Worm (Caenorhabditis elegans): ENCODE data around the gene sru-7.

sru-7 gene

DNA sequence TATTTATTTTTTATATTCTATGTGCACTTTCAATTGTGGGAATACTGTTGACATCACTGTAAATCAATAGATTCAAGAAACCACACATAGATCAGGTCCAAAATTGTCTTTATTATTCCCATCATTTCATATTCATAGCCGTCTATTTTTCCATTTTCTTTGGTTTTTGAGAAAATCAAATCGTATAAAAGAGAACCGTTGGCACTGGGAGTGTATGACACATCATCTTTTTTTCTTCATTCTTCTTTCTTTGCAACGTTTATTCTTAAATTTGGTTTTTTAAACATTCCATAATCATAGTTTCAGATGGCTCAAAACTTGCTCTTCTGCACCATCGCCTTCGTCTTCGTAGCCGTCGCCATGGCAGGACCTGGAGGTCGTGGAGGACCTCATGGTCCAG, 2.4 kb upstream of the sru-7 start, which contains the start of gene srlf-2:
Gene srlf-2 (plus strand): TSS at position 301 of the 400 bp plus-strand sequence.
- no peak for TF ChIP-seq ztf-1 (GFP tag; conservative IDR thresholded peaks at IDR 0.05)
- no peak for TF ChIP-seq lin-11 (tag; optimal IDR thresholded peaks at IDR 0.05)
- TF ChIP-seq mdl-1 (tag; optimal IDR thresholded peaks at IDR 0.05), result no peak
- no peak for TF ChIP-seq nhr-237 (tag; optimal IDR thresholded peaks at IDR 0.05)
- TF ChIP-seq egl-27 (tag; optimal IDR thresholded peaks at IDR 0.05), result no peak
- TF ChIP-seq fos-1 (tag; optimal IDR thresholded peaks at IDR 0.05), result no peak
- TF ChIP-seq ztf-11 (tag; optimal IDR thresholded peaks at IDR 0.05), result no peak
- TF ChIP-seq ama-1 (optimal IDR thresholded peaks at IDR 0.05), result no peak

DNA sequence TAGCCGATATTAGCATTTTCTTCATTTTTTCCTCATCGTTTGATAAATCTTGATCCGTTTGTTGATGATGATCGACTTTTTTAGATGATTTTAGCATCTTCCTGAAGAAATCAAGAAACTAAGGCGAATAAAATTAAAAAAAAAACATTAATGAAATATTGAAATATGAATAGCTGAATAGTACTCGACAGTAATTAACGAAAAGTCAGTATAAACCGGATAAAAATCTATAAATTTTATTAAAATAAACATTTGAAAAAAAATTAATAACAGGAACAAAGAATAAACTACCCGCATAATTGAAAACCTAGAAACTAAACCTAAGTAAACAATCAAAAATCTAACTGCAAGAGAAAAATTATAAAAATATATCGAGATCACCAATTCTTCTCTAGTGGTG, 3.9 kb downstream of the sru-7 start, which contains the start of gene C28C12.12:
Gene C28C12.12 (minus strand): TSS at position 101 of the 400 bp plus-strand sequence.
- TF ChIP-seq fos-1 (tag; optimal IDR thresholded peaks at IDR 0.05), result no peak
- no peak for TF ChIP-seq nhr-12 (tag; optimal IDR thresholded peaks at IDR 0.05)
- TF ChIP-seq nhr-77 (tag; optimal IDR thresholded peaks at IDR 0.05), result no peak
- no peak for TF ChIP-seq lin-11 (tag; optimal IDR thresholded peaks at IDR 0.05)
- no peak for TF ChIP-seq blmp-1 (tag; optimal IDR thresholded peaks at IDR 0.05; ENCODE audit: insufficient read depth)
- no peak for TF ChIP-seq dmd-4 (tag; optimal IDR thresholded peaks at IDR 0.05)
- TF ChIP-seq unc-39 (tag; optimal IDR thresholded peaks at IDR 0.05), result no peak

- TF ChIP-seq elt-1 (tag; optimal IDR thresholded peaks at IDR 0.05) (no peak), mbf-1 (tag; optimal IDR thresholded peaks at IDR 0.05) (no peak), ceh-16 (tag; optimal IDR thresholded peaks at IDR 0.05) (no peak), nhr-21 (tag; optimal IDR thresholded peaks at IDR 0.05) (peak; percentile 6), peb-1 (tag; optimal IDR thresholded peaks at IDR 0.05) (no peak), sem-4 (tag; optimal IDR thresholded peaks at IDR 0.05) (no peak), unc-55 (GFP tag; optimal IDR thresholded peaks at IDR 0.05) (peak; percentile 59), lin-39 (tag; optimal IDR thresholded peaks at IDR 0.05) (no peak), ceh-82 (tag; optimal IDR thresholded peaks at IDR 0.05) (no peak), nhr-10 (tag; optimal IDR thresholded peaks at IDR 0.05) (no peak), egl-27 (tag; optimal IDR thresholded peaks at IDR 0.05) (no peak), sma-9 (GFP tag; optimal IDR thresholded peaks at IDR 0.05) (peak; percentile 29), sma-9 (tag; optimal IDR thresholded peaks at IDR 0.05) (no peak), C34F6.9 (tag; optimal IDR thresholded peaks at IDR 0.05) (peak; percentile 56), sma-3 (GFP tag; optimal IDR thresholded peaks at IDR 0.05) (peak; percentile 14), lin-11 (tag; optimal IDR thresholded peaks at IDR 0.05) (no peak), nhr-6 (tag; optimal IDR thresholded peaks at IDR 0.05) (no peak), dmd-4 (tag; optimal IDR thresholded peaks at IDR 0.05) (no peak), nhr-129 (tag; optimal IDR thresholded peaks at IDR 0.05) (peak; percentile 11), crh-2 (tag; optimal IDR thresholded peaks at IDR 0.05) (no peak), mdl-1 (tag; optimal IDR thresholded peaks at IDR 0.05) (no peak), lsy-2 (tag; optimal IDR thresholded peaks at IDR 0.05) (peak in 1 of 2 experiments; percentile 68), gmeb-1 (tag; optimal IDR thresholded peaks at IDR 0.05) (peak; percentile 87), F13H6.1 (tag; optimal IDR thresholded peaks at IDR 0.05) (no peak)
Observed at ce11 chrIV:8498773-8499360, 6.5 kb downstream of the sru-7 start, which contains the start of the genes acdh-13 and mesp-1. Gene acdh-13, minus strand, starts transcription at chrIV:8498823. Gene mesp-1, plus strand, starts transcription at chrIV:8499310.

- TF ChIP-seq elt-3 (tag; optimal IDR thresholded peaks at IDR 0.05), result no peak
- no peak for TF ChIP-seq Y55F3AM.14 (GFP tag; optimal IDR thresholded peaks at IDR 0.05)
- no peak for TF ChIP-seq crh-2 (tag; optimal IDR thresholded peaks at IDR 0.05)
- TF ChIP-seq blmp-1 (tag; optimal IDR thresholded peaks at IDR 0.05; ENCODE audit: insufficient read depth), result no peak
Observed at ce11 chrIV:8499956-8500355, 7.6 kb downstream of the sru-7 start.

- no peak for TF ChIP-seq sma-9 (GFP tag; optimal IDR thresholded peaks at IDR 0.05)
- no peak for TF ChIP-seq sma-9 (tag; optimal IDR thresholded peaks at IDR 0.05)
- no peak for TF ChIP-seq ZK546.5 (tag; optimal IDR thresholded peaks at IDR 0.05)
- no peak for TF ChIP-seq ztf-1 (GFP tag; conservative IDR thresholded peaks at IDR 0.05)
- TF ChIP-seq aly-2 (tag; optimal IDR thresholded peaks at IDR 0.05), result no peak
- TF ChIP-seq peb-1 (tag; optimal IDR thresholded peaks at IDR 0.05), result no peak
- TF ChIP-seq ceh-16 (tag; optimal IDR thresholded peaks at IDR 0.05), result no peak
- TF ChIP-seq ama-1 (optimal IDR thresholded peaks at IDR 0.05), result no peak
- no peak for TF ChIP-seq F13H6.1 (tag; optimal IDR thresholded peaks at IDR 0.05)
- no peak for TF ChIP-seq mdl-1 (tag; optimal IDR thresholded peaks at IDR 0.05)
- no peak for TF ChIP-seq unc-39 (tag; optimal IDR thresholded peaks at IDR 0.05)
- no peak for TF ChIP-seq lin-39 (tag; optimal IDR thresholded peaks at IDR 0.05)
- TF ChIP-seq nhr-237 (tag; optimal IDR thresholded peaks at IDR 0.05), result no peak
- no peak for TF ChIP-seq unc-55 (GFP tag; optimal IDR thresholded peaks at IDR 0.05)
- no peak for TF ChIP-seq R02D3.7 (tag; optimal IDR thresholded peaks at IDR 0.05)
- TF ChIP-seq nhr-11 (tag; optimal IDR thresholded peaks at IDR 0.05), result no peak
- TF ChIP-seq crh-2 (tag; optimal IDR thresholded peaks at IDR 0.05), result no peak
Observed at ce11 chrIV:8501382-8501781, 9.0 kb downstream of the sru-7 start, which contains the start of gene C28C12.1. Gene C28C12.1, plus strand, starts transcription at chrIV:8501682.
